Fruit fly (Drosophila melanogaster) whole organism: ENCODE measurements around the gene Osi2.
A peak's percentile ranks its signal among the peaks of the same experiment; 100 is the strongest.

ENCODE experiments used
- CG8478 ChIP-seq: fragments of >200 bp; optimal IDR thresholded peaks from 2 replicates; lab custom pipeline; 2018; ENCODE audit warnings: inconsistent platforms
- Dll ChIP-seq: fragments of >200 bp; optimal IDR thresholded peaks from 2 replicates; lab custom pipeline; 2017
- EcR ChIP-seq, 2 experiments: fragments of >200 bp; optimal IDR thresholded peaks; 2 replicates each; lab custom pipeline; 2017; ENCODE audit warnings: missing biosample characterization in 2 of 2, missing genetic modification characterization in 2 of 2, missing genetic modification reagents in 2 of 2
- pan ChIP-seq: fragments of >200 bp; optimal IDR thresholded peaks from 2 replicates; lab custom pipeline; 2017
- psq ChIP-seq: fragments of >200 bp; optimal IDR thresholded peaks from 2 replicates; lab custom pipeline; 2017
- usp ChIP-seq: fragments of >200 bp; optimal IDR thresholded peaks from 2 replicates; lab custom pipeline; 2017; ENCODE audit warnings: missing biosample characterization, missing genetic modification characterization, mixed read lengths

Osi2 gene

DNA sequence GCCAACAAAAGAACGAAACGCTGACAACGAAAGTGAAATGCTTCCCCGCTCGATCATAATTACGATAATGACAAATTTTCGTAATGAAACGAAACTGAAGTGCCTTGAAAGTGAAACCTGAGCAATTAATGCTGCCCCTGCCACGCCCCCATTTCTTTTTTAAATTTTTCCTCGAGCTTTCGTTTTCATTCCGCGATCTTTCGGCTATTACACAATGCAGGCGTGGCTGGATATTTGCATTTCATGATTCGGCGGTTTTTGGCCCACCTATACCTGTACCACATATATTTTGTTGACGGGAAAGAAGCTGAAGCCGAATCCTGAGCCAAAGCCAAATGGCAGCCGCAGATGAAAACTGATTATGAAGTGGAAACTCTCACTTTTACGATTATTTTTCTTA, 31.1 kb downstream of the Osi2 start:
- TF ChIP-seq CG8478 (lab: Kevin White, UChicago) (no peak), usp (GFP tag; lab: Kevin White, UChicago) (no peak), pan (no peak), Dll (lab: Kevin White, UChicago) (no peak), EcR (GFP tag; optimal IDR thresholded peaks at IDR 0.05; lab: Kevin White, UChicago) (no peak), psq (lab: Kevin White, UChicago) (no peak)

DNA sequence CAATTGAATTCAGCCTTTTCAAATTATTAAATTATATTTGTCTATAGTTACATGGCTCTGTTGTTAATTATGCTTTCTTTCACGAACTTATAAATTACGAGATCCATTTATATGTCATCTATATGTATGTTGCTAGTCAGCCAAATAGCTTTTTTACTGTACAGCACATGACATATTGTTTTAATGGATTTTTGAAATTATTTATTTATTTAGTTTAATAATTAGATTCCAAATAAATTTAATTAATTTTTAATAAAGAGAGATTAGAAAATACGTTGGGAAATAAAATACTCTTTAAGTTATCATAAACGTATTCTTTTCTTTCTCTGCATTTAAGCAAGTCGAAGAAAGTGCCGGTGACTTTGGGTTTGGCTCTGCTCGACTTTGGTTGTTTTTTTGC, 32.1 kb downstream of the Osi2 start:
- TF ChIP-seq usp (GFP tag; lab: Kevin White, UChicago): no peak
- TF ChIP-seq CG8478 (lab: Kevin White, UChicago): no peak
- TF ChIP-seq pan: no peak
- TF ChIP-seq Dll (lab: Kevin White, UChicago): no peak
- no peak for TF ChIP-seq EcR (GFP tag; optimal IDR thresholded peaks at IDR 0.05; lab: Kevin White, UChicago)
- TF ChIP-seq psq (lab: Kevin White, UChicago): no peak

DNA sequence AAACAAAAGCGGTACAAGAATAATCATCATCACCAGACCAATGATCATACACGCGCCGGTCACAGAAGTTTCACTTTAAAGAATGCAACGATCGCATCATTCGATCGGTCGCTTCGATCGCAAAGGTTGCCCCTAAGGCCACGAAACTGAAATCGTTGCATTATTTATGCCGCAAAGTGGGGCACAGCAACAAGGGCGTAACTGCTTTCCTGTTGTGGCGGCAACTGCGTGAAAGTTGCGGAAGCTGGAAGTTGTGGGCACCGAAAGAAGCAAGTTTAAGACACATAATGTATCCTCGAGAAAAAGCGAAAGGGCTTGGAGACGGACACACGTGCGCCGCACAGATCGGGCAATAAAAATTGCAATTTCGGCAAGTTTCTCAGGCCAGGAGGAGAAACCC, 34.9 kb downstream of the Osi2 start:
- no peak for TF ChIP-seq CG8478 (lab: Kevin White, UChicago)
- no peak for TF ChIP-seq pan
- TF ChIP-seq EcR (GFP tag; optimal IDR thresholded peaks at IDR 0.05; lab: Kevin White, UChicago): no peak
- TF ChIP-seq Dll (lab: Kevin White, UChicago): peak; percentile 59
- TF ChIP-seq psq (lab: Kevin White, UChicago): no peak

DNA sequence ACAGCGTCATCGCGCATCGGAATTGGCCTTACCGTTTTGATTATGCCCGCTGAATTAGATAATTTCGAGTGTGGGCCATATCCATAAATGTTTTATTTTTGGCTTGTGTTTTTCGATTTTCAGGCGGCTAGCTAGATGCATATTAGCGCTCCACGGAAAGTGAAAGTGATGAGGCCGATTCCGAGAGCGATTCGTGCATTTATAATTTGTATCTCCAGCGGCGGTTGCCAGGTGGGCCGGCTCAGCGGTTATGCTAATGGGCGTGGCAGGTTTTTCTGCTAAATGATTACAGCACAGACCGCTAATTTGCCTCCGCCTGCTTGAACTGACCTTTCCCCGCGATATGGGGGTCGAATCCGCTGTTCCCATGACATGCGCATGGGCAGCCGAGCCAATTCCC, 35.8 kb downstream of the Osi2 start:
- no peak for TF ChIP-seq usp (GFP tag; lab: Kevin White, UChicago)
- no peak for TF ChIP-seq EcR (GFP tag; optimal IDR thresholded peaks at IDR 0.05; lab: Kevin White, UChicago)
- TF ChIP-seq Dll (lab: Kevin White, UChicago): no peak
- TF ChIP-seq psq (lab: Kevin White, UChicago): no peak

DNA sequence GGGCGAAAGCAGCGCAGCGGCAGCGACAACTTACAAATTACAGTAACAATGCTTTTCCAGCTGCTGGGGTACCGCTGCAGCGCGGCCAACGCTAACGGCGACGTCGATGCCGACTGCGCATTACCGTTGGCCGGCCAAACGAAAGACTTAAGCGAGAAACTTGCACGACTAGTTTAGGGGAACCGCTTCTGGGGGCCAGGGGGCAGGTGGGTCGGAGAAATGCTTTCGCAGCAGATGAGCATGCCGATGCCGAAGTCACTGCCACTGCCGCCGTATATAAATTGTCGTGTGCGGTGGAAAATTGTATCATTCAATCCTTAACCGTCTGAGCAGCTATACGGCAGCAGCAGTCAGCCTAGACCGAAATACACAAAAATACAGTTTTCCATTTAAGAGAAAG, 39.5 kb downstream of the Osi2 start, which contains the start of gene Osi7:
Gene Osi7 (plus strand): TSS at position 301 of the 400 bp plus-strand sequence.
- TF ChIP-seq usp (GFP tag; lab: Kevin White, UChicago) (no peak), psq (lab: Kevin White, UChicago) (no peak), CG8478 (lab: Kevin White, UChicago) (no peak), Dll (lab: Kevin White, UChicago) (no peak), EcR (GFP tag; optimal IDR thresholded peaks at IDR 0.05; lab: Kevin White, UChicago) (no peak), pan (no peak)

DNA sequence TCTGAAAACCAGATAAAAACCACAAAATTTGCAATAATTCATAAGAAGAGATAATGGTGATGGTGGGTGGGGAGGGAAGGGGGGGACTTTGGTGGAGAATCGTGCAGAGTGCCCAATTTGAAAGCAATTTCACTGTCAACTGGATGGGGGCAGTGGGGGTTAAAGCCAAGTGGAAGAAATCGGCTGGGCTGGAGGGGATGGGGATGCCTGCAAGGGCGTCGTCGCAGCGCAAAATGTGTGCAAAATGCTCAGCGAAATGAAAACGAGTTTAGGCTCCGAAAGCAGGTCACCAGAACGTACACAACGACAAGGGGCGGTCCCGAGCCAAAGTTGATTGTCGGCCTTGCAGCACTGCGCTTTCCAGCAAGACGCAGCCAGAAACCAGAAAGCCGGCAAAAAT, 43.6 kb downstream of the Osi2 start:
- TF ChIP-seq usp (GFP tag; lab: Kevin White, UChicago): no peak
- no peak for TF ChIP-seq CG8478 (lab: Kevin White, UChicago)
- peak; percentile 64 for TF ChIP-seq Dll (lab: Kevin White, UChicago)
- TF ChIP-seq pan: no peak
- TF ChIP-seq psq (lab: Kevin White, UChicago): no peak
- TF ChIP-seq EcR (GFP tag; optimal IDR thresholded peaks at IDR 0.05; lab: Kevin White, UChicago): no peak

DNA sequence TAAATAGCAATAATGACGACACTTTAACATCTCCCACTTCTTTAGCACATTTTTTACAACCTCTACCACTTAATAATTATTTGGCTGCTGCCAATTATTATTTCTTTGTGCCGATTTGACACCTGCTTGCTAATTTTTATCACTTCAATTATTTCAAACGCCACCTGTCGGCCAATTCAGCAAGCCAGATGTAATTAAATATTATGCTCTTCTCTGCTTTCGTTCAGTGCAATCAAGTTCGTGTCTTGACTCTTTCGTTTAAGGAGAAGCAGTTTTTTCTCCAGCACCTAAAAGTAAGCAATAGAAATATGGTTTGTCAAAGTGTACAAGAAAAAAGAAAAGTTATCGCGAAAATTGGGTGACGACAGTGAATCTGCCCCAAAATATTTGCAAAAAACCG, 45.3 kb downstream of the Osi2 start:
- TF ChIP-seq CG8478 (lab: Kevin White, UChicago) (no peak), pan (no peak), usp (GFP tag; lab: Kevin White, UChicago) (no peak)

DNA sequence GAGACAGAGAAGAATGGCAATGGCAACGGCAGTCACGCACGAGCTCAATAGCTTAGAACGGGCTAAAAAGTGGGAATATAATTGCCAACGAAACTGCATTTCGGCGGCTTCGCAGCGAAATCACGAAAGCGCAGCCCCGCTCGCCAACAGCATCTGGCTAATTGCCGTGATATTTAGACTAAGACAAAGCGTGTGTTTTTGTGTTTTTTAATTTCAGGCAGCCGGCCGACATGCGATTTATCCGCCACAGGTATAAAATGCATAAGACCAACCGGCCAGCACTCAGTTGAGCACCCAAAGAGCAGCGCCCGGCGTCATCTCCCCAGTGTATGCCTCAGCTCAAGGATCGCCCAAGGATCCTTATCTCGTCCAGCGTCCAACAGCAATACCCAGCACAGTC, 45.7 kb downstream of the Osi2 start, which contains the start of gene Osi8:
Gene Osi8 (plus strand): TSS at position 301 of the 400 bp plus-strand sequence.
- TF ChIP-seq CG8478 (lab: Kevin White, UChicago) (no peak), psq (lab: Kevin White, UChicago) (no peak), Dll (lab: Kevin White, UChicago) (no peak), usp (GFP tag; lab: Kevin White, UChicago) (no peak), pan (no peak), EcR (GFP tag; optimal IDR thresholded peaks at IDR 0.05; lab: Kevin White, UChicago) (no peak)

DNA sequence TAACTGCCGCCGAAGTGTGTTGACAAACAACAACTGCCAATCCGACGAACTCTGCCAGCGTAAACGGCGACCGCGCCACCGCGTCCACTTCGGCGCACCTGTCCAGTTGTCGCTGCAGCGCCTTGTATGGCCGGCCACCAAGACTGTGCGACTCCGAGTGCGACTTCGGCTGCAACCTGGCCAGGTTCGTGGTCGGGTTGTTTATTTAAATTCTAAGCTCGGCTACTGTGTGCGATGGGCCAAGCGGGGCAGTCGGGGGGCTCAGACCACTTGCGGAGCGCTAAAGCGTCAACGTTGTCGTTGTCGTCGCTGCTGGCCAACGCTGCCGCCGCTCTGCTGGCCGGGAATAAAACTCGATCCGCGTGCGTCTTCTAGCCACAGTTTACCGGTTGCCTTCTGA, 50.7 kb downstream of the Osi2 start, which contains the start of gene Osi9:
Gene Osi9 (plus strand): TSS at position 375 of the 400 bp plus-strand sequence.
- TF ChIP-seq psq (lab: Kevin White, UChicago) (no peak), pan (no peak), EcR (GFP tag; optimal IDR thresholded peaks at IDR 0.05; lab: Kevin White, UChicago) (no peak), usp (GFP tag; lab: Kevin White, UChicago) (no peak), Dll (lab: Kevin White, UChicago) (no peak), CG8478 (lab: Kevin White, UChicago) (no peak)
